Fruit fly (Drosophila melanogaster) whole organism: ENCODE measurements around the gene kuk.

Source experiments
- CG8478 ChIP-seq: fragments of >200 bp; optimal IDR thresholded peaks from 2 replicates; lab custom pipeline; 2018; ENCODE audit warnings: inconsistent platforms
- pan ChIP-seq: fragments of >200 bp; optimal IDR thresholded peaks from 2 replicates; lab custom pipeline; 2017
- psq ChIP-seq: fragments of >200 bp; optimal IDR thresholded peaks from 2 replicates; lab custom pipeline; 2017
- usp ChIP-seq: fragments of >200 bp; optimal IDR thresholded peaks from 2 replicates; lab custom pipeline; 2017; ENCODE audit warnings: missing biosample characterization, missing genetic modification characterization, mixed read lengths

- TF ChIP-seq psq (lab: Kevin White, UChicago) (no peak), usp (GFP tag; lab: Kevin White, UChicago) (no peak), CG8478 (lab: Kevin White, UChicago) (no peak), pan (no peak)
Measured at dm6 chr3R:17060244-17060664, 19.8 kb upstream of the kuk start.
